Worm (Caenorhabditis elegans): Measurements from ENCODE around the gene F56D2.2.
A peak's percentile ranks its signal among the peaks of the same experiment; 100 is the strongest.

F56D2.2 gene

ce11 chrIII:5603439-5603986 is 16.4 kb downstream of the F56D2.2 start, which contains the start of gene madf-11 (continued):
- TF ChIP-seq snpc-1.1 (tag; optimal IDR thresholded peaks at IDR 0.05; ENCODE audit: insufficient read depth) (no peak), nfya-2 (GFP tag; IDR thresholded peaks at IDR 0.05) (no peak), F55B11.4 (tag; optimal IDR thresholded peaks at IDR 0.05; ENCODE audit: borderline replicate concordance, insufficient read depth) (no peak), F57A8.1 (GFP tag; optimal IDR thresholded peaks at IDR 0.05) (no peak), F33H1.4 (GFP tag; IDR thresholded peaks at IDR 0.05) (peak; percentile 19; the same call in 1 of the 2 replicates), cebp-1 (GFP tag; IDR thresholded peaks at IDR 0.05) (no peak), cebp-1 (tag; optimal IDR thresholded peaks at IDR 0.05) (peak; percentile 58), tlf-1 (GFP tag; optimal IDR thresholded peaks at IDR 0.05) (no peak), sdz-38 (tag; optimal IDR thresholded peaks at IDR 0.05) (no peak), F10E7.11 (tag; optimal IDR thresholded peaks at IDR 0.05) (no peak), him-1 (tag; optimal IDR thresholded peaks at IDR 0.05) (no peak), ztf-3 (GFP tag; optimal IDR thresholded peaks at IDR 0.05) (no peak), zim-3 (tag; optimal IDR thresholded peaks at IDR 0.05) (no peak), aptf-2 (GFP tag; conservative IDR thresholded peaks at IDR 0.05) (peak; percentile 45; the same call in 1 of the 2 replicates), ccch-3 (GFP tag; optimal IDR thresholded peaks at IDR 0.05) (no peak), ceh-40 (GFP tag; IDR thresholded peaks at IDR 0.05) (no peak), nhr-90 (tag; optimal IDR thresholded peaks at IDR 0.05) (no peak), ztf-22 (GFP tag; optimal IDR thresholded peaks at IDR 0.05) (no peak), B0336.3 (GFP tag; IDR thresholded peaks at IDR 0.05) (no peak), dox-1 (GFP tag; IDR thresholded peaks at IDR 0.05) (peak; percentile 33; the same call in 1 of the 2 replicates), lsl-1 (GFP tag; optimal IDR thresholded peaks at IDR 0.05) (no peak), hmg-20 (GFP tag; IDR thresholded peaks at IDR 0.05) (no peak), unc-130 (GFP tag; optimal IDR thresholded peaks at IDR 0.05) (no peak), nhr-80 (tag; optimal IDR thresholded peaks at IDR 0.05) (peak; percentile 53), aptf-3 (GFP tag; IDR thresholded peaks at IDR 0.05) (no peak), sptf-2 (GFP tag; optimal IDR thresholded peaks at IDR 0.05) (no peak), bed-2 (GFP tag; IDR thresholded peaks at IDR 0.05) (no peak; the same call in 1 of the 2 replicates), die-1 (tag; optimal IDR thresholded peaks at IDR 0.05) (no peak), madf-3 (GFP tag; IDR thresholded peaks at IDR 0.05) (0 out of 2 replicates have a peak, but pooled peaks have one; percentile 51), egl-44 (GFP tag; IDR thresholded peaks at IDR 0.05) (no peak), B0035.1 (tag; optimal IDR thresholded peaks at IDR 0.05) (no peak), K11D2.4 (GFP tag; IDR thresholded peaks at IDR 0.05) (0 out of 2 replicates have a peak, but pooled peaks have one; percentile 17), Y53F4B.3 (GFP tag; IDR thresholded peaks at IDR 0.05) (no peak), hsf-1 (GFP tag; IDR thresholded peaks at IDR 0.05) (no peak), Y79H2A.3 (GFP tag; conservative IDR thresholded peaks at IDR 0.05) (no peak), pha-4 (tag; optimal IDR thresholded peaks at IDR 0.05) (peak; percentile 19), attf-5 (GFP tag; optimal IDR thresholded peaks at IDR 0.05) (peak; percentile 88), Y67H2A.10 (GFP tag; conservative IDR thresholded peaks at IDR 0.05) (no peak; the same call in 1 of the 2 replicates), tbp1 (GFP tag; optimal IDR thresholded peaks at IDR 0.05) (peak; percentile 31), ztf-28 (GFP tag; IDR thresholded peaks at IDR 0.05) (no peak), ceh-100 (GFP tag; IDR thresholded peaks at IDR 0.05) (peak; percentile 19; the same call in 1 of the 2 replicates), C17E4.6 (GFP tag; IDR thresholded peaks at IDR 0.05) (no peak), lsy-27 (tag; optimal IDR thresholded peaks at IDR 0.05; ENCODE audit: borderline replicate concordance, insufficient read depth) (no peak), snpc-1.3 (tag; optimal IDR thresholded peaks at IDR 0.05; ENCODE audit: insufficient read depth) (no peak), F52B5.7 (tag; optimal IDR thresholded peaks at IDR 0.05) (no peak), nfya-1 (tag; optimal IDR thresholded peaks at IDR 0.05; ENCODE audit: borderline replicate concordance, insufficient read depth) (no peak), ets-4 (GFP tag; optimal IDR thresholded peaks at IDR 0.05) (peak; percentile 5), sea-2 (GFP tag; IDR thresholded peaks at IDR 0.05) (no peak)

All from whole organism, young adult.